Worm (Caenorhabditis elegans): Measurements from ENCODE around the gene W06A7.4.

- no peak for TF ChIP-seq mxl-1 (tag; optimal IDR thresholded peaks at IDR 0.05)
- no peak for TF ChIP-seq let-607 (tag; optimal IDR thresholded peaks at IDR 0.05)
- no peak for TF ChIP-seq pha-4 (tag; optimal IDR thresholded peaks at IDR 0.05)
These were observed at the start of gene W06A7.4 for ce11 chrV:14824124-14824523.
